Worm (Caenorhabditis elegans): ENCODE data around the gene ugt-62.

ce11 chrIII:4548739-4549138 is 8.3 kb upstream of the ugt-62 start, which contains the start of gene M88.4:
- no peak for TF ChIP-seq ceh-36 (tag; optimal IDR thresholded peaks at IDR 0.05)
- TF ChIP-seq ama-1 (optimal IDR thresholded peaks at IDR 0.05) = no peak
- TF ChIP-seq sea-1 (GFP tag; conservative IDR thresholded peaks at IDR 0.05) = no peak
- no peak for TF ChIP-seq flt-1 (GFP tag; IDR thresholded peaks at IDR 0.05)
